Worm (Caenorhabditis elegans) whole organism, midembryonic: Measurements from ENCODE around the gene bed-2.

Experiments used
- T22C8.4 ChIP-seq: fragments of 200-800 bp; sonication (Bioruptor generic); IDR thresholded peaks from 2 replicates; pipeline ENCODE4 v1.3.6; 2022; ENCODE audit warnings: missing genetic modification characterization, missing compliant biosample characterization
- ztf-29 ChIP-seq: fragments of 200-800 bp; sonication (Bioruptor generic); IDR thresholded peaks from 2 replicates; pipeline ENCODE4 v1.3.6; 2022; ENCODE audit warnings: missing genetic modification reagents, missing genetic modification characterization, missing compliant biosample characterization

DNA sequence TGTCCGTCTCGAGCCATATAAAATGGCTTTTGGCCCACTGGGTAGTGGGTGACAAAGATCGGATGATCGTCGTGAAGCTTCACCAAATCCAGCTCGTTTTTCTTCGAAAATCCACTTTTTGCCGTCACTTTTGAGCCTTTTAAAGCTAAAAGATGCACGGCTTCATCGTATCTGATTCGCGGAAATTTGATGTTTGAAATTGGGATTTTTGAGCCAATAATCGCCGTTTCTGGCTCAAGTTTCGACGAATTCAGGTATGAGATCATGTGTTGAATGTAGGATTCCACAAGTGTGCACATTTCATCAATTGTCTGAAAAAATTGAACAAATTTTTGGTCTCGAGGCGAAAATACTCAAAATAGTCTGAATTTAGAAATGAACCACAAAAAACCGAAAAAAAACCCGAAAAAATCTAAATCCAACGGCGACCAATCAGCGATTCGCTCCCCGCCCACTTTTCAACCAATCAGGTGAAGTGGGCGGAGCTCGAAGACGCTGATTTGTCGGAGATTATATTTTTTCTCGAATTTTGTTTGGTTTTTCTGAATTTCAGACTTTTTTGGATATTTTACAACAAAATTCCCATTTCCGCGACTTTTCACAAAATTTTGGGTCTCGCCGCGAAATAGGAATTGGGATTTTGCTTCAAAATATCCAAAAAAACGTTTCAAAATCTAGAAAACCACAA, 18.2 kb upstream of the bed-2 start:
- TF ChIP-seq ztf-29 (no peak), T22C8.4 (no peak)
